Fruit fly (Drosophila melanogaster): ENCODE results near the gene CG42502.

Gene CG42502

DNA sequence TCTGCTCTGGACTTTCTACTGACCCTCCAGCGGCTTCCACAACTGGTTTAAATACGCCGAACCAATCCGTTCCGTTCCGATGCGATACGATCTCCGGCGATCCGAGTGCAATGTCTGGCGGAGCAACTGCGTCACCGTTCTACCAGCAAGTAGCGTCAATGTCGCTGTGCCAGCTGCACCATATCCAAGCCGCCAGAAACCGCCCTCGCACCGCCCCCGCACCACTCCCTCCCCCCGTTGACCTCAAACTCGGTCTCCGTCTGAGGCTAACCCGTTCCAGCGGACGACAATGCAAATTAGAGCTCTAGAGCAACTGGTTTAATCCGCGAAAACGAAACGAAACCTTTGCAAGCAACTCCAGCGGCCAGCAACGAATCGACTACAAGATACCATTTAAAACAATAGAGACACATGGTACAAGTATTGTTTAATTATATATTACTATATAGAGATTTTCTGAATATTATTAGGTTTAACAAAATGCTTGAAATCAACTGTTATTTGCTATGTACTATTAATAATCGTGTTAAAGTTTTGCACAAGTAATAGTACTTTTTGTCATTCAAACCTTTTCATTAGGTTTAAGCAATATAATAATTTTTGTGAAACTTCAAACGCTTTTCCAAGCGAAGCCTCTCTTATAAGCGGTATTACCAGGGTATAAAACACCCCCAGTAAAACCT, at the start of gene CG42502, which contains the start of gene CG10570:
TSS of gene CG42502 (minus strand) at position 293 of the 683 bp plus-strand sequence.
TSS of gene CG10570 (minus strand) at position 293 of the 683 bp plus-strand sequence.
- TF ChIP-seq CG5204 (GFP tag; optimal IDR thresholded peaks at IDR 0.05), result no peak
- no peak for TF ChIP-seq Clk (GFP tag; optimal IDR thresholded peaks at IDR 0.05)
- TF ChIP-seq kay (GFP tag; ENCODE audit: borderline replicate concordance), result no peak
- TF ChIP-seq bab1 (GFP tag; optimal IDR thresholded peaks at IDR 0.05), result no peak
- no peak for TF ChIP-seq Mnt (GFP tag; optimal IDR thresholded peaks at IDR 0.05)
- TF ChIP-seq CG7101 (tag; optimal IDR thresholded peaks at IDR 0.05), result no peak
- no peak for TF ChIP-seq CG11617 (GFP tag; optimal IDR thresholded peaks at IDR 0.05)
- no peak for TF ChIP-seq CG1620 (GFP tag; optimal IDR thresholded peaks at IDR 0.05)
- TF ChIP-seq tj (GFP tag; optimal IDR thresholded peaks at IDR 0.05), result no peak

DNA sequence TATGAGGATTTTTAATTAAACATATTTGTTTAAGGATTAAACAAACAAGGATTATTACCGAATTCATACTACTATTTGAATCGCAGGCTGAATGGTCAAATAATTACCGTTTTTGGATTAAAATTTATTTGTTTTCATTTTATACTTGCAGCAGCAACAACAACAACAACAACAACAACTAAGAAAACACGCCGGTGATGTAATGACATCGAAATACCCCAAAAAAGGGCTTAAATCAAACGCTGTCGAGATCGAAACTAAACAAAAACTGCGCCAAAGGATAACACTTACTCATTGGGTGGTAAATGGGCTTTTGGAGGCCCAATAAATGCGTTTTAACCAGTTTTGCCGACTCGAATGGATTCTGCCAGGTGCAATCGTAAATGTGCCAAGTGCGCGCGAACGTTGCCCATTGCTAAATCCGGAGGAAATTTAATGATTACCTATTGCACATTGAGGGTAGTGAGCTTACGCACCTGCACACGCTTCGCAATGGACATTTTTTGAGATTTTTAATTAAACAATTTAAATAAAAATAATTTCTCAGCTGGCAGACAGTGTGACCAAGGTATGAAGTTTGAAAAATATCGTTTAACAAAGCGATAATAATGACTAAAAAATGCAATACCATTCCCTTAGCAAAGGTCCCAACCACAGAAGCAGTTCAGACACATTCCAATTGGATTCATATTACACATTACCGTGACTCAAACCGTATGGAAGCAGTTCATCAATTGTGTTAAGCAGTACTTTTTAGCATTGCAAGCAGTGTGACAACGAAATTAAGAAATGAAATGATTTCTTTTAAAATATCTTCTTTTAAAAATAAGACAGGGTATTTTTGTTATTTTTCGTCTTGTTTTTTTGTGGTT, 47.8 kb upstream of the CG42502 start, which contains the start of the genes CG10602 and mRpL13:
TSS of gene CG10602 (minus strand) at position 588 of the 872 bp plus-strand sequence.
TSS of gene mRpL13 (minus strand) at position 588 of the 872 bp plus-strand sequence.
- TF ChIP-seq cnc (optimal IDR thresholded peaks at IDR 0.05) (no peak), pad (GFP tag; optimal IDR thresholded peaks at IDR 0.05) (no peak), Hr96 (GFP tag; optimal IDR thresholded peaks at IDR 0.05) (no peak), CG33017 (tag; optimal IDR thresholded peaks at IDR 0.05) (no peak), cic (GFP tag; optimal IDR thresholded peaks at IDR 0.05) (no peak), bab1 (GFP tag; optimal IDR thresholded peaks at IDR 0.05) (peak; percentile 31), CG1620 (GFP tag; optimal IDR thresholded peaks at IDR 0.05) (peak; percentile 10), tj (GFP tag; optimal IDR thresholded peaks at IDR 0.05) (no peak), CG12768 (GFP tag; optimal IDR thresholded peaks at IDR 0.05) (no peak), CG7045 (GFP tag; optimal IDR thresholded peaks at IDR 0.05) (no peak), CG14711 (tag; optimal IDR thresholded peaks at IDR 0.05) (no peak), CG7101 (tag; optimal IDR thresholded peaks at IDR 0.05) (no peak), Mnt (GFP tag; optimal IDR thresholded peaks at IDR 0.05) (peak; percentile 7), CG11617 (GFP tag; optimal IDR thresholded peaks at IDR 0.05) (no peak), toe (GFP tag; optimal IDR thresholded peaks at IDR 0.05) (no peak), Crg-1 (GFP tag; optimal IDR thresholded peaks at IDR 0.05) (no peak), ovo (GFP tag; optimal IDR thresholded peaks at IDR 0.05) (no peak), Clk (GFP tag; optimal IDR thresholded peaks at IDR 0.05) (no peak), CG5204 (GFP tag; optimal IDR thresholded peaks at IDR 0.05) (no peak), kay (GFP tag; ENCODE audit: borderline replicate concordance) (peak; percentile 79)

DNA sequence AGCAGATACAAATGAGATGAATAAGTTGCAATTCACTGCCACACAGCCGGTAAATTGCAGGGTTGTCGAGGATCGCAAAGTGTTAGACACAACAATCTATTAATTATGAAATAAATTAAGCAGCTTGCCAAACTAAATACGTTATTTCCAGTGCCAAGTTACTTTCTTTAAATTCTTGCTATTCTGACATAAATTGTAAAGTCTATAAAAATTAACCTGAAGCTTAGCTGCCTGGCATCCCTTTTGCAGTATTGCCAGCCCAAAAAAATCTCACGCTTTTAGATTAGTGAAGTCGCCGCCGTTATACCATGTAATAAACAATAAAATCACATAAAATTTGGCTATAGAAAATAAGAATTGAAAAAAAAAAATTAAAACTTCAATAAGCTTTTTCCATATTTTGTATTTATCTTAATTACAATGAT, 46.6 kb upstream of the CG42502 start:
- peak; percentile 84 for TF ChIP-seq pad (GFP tag; optimal IDR thresholded peaks at IDR 0.05)
- TF ChIP-seq tj (GFP tag; optimal IDR thresholded peaks at IDR 0.05), result peak; percentile 76
- peak; percentile 95 for TF ChIP-seq toe (GFP tag; optimal IDR thresholded peaks at IDR 0.05)
- peak; percentile 60 for TF ChIP-seq ovo (GFP tag; optimal IDR thresholded peaks at IDR 0.05)
- TF ChIP-seq Clk (GFP tag; optimal IDR thresholded peaks at IDR 0.05), result peak; percentile 84
- peak; percentile 95 for TF ChIP-seq kay (GFP tag; ENCODE audit: borderline replicate concordance)
- peak; percentile 91 for TF ChIP-seq CG1620 (GFP tag; optimal IDR thresholded peaks at IDR 0.05)
- TF ChIP-seq cic (GFP tag; optimal IDR thresholded peaks at IDR 0.05), result peak; percentile 52
- peak; percentile 99 for TF ChIP-seq CG14711 (tag; optimal IDR thresholded peaks at IDR 0.05)
- peak; percentile 89 for TF ChIP-seq Crg-1 (GFP tag; optimal IDR thresholded peaks at IDR 0.05)
- TF ChIP-seq Mnt (GFP tag; optimal IDR thresholded peaks at IDR 0.05), result peak; percentile 80
- TF ChIP-seq CG33017 (tag; optimal IDR thresholded peaks at IDR 0.05), result peak; percentile 95
- TF ChIP-seq CG7045 (GFP tag; optimal IDR thresholded peaks at IDR 0.05), result peak; percentile 93
- TF ChIP-seq CG5204 (GFP tag; optimal IDR thresholded peaks at IDR 0.05), result peak; percentile 93
- TF ChIP-seq Hr96 (GFP tag; optimal IDR thresholded peaks at IDR 0.05), result peak; percentile 92
- TF ChIP-seq CG7101 (tag; optimal IDR thresholded peaks at IDR 0.05), result peak; percentile 95
- peak; percentile 95 for TF ChIP-seq CG12768 (GFP tag; optimal IDR thresholded peaks at IDR 0.05)
- TF ChIP-seq bab1 (GFP tag; optimal IDR thresholded peaks at IDR 0.05), result peak; percentile 96
- TF ChIP-seq CG11617 (GFP tag; optimal IDR thresholded peaks at IDR 0.05), result peak; percentile 93
- peak; percentile 86 to 90 for TF ChIP-seq cnc (optimal IDR thresholded peaks at IDR 0.05)

DNA sequence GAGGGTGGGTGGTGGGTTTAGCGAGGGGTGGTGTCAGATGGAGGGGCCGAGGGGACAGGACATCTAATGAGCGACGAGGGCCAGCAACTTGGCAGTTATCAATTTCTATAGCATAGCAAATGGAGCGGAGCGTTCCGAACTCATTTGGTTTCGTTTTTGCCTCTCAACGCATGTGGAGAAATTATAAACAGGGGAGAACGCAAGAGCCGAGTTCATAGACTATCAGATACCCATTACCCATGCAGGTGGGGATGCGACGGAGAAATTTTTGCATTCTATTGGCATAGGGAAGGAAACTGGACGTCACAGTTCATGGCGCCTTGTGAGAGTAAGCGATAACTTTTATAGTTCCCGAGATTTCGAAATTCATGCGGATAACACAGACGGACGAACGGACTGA, 41.2 kb upstream of the CG42502 start:
- TF ChIP-seq CG7101 (tag; optimal IDR thresholded peaks at IDR 0.05), result no peak

DNA sequence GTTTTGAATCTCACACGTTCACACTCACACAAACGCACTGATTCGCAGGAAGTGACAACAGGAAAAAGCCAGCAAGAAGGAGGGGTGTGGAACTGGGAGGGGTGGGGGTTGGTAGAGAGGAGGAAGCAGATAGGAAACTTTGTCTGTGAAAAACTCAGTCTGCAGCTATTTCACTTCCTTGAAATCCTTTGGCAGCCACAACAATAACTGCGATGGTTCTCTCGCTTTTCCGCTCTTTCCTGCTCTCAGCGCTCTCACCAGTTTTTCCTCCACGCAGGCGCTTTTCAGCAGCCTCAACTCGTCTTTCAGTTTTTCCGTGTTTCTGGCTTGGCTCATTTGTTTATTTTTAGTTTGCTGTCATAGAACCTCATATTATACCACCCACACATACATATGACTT, 35.8 kb upstream of the CG42502 start:
- TF ChIP-seq kay (GFP tag; ENCODE audit: borderline replicate concordance) (peak; percentile 13), Hr96 (GFP tag; optimal IDR thresholded peaks at IDR 0.05) (no peak)

DNA sequence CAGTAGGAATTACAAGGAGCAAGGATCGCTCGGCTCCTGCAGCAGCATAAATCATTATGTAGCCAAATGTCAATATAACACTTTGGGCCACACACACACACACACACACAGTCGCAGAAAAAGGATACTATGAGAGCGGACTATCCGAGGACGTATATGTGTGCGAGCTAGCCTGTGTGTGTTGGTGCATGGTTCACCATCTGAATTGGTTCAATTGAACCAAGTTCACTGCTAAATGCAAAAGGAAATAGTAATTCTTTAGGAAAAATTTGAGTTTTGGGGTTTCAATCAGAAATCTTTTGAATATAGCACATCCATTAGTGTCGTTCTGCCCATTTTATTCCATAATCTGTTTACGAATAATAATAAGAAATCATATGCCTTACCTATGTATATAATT, 35.1 kb upstream of the CG42502 start:
- TF ChIP-seq pad (GFP tag; optimal IDR thresholded peaks at IDR 0.05), result no peak
- no peak for TF ChIP-seq CG7045 (GFP tag; optimal IDR thresholded peaks at IDR 0.05)
- TF ChIP-seq bab1 (GFP tag; optimal IDR thresholded peaks at IDR 0.05), result no peak
- TF ChIP-seq Hr96 (GFP tag; optimal IDR thresholded peaks at IDR 0.05), result no peak
- TF ChIP-seq cnc (optimal IDR thresholded peaks at IDR 0.05), result no peak
- no peak for TF ChIP-seq CG5204 (GFP tag; optimal IDR thresholded peaks at IDR 0.05)
- no peak for TF ChIP-seq toe (GFP tag; optimal IDR thresholded peaks at IDR 0.05)
- TF ChIP-seq CG33017 (tag; optimal IDR thresholded peaks at IDR 0.05), result no peak
- no peak for TF ChIP-seq CG14711 (tag; optimal IDR thresholded peaks at IDR 0.05)
- TF ChIP-seq CG7101 (tag; optimal IDR thresholded peaks at IDR 0.05), result no peak
- no peak for TF ChIP-seq CG11617 (GFP tag; optimal IDR thresholded peaks at IDR 0.05)
- no peak for TF ChIP-seq Clk (GFP tag; optimal IDR thresholded peaks at IDR 0.05)
- no peak for TF ChIP-seq Crg-1 (GFP tag; optimal IDR thresholded peaks at IDR 0.05)
- TF ChIP-seq cic (GFP tag; optimal IDR thresholded peaks at IDR 0.05), result no peak
- TF ChIP-seq tj (GFP tag; optimal IDR thresholded peaks at IDR 0.05), result no peak
- TF ChIP-seq ovo (GFP tag; optimal IDR thresholded peaks at IDR 0.05), result no peak
